Fruit fly (Drosophila melanogaster) Kc167 (cell line): ENCODE data around the gene CG11686.

ENCODE experiments used
- Myc ChIP-seq: fragments of >200 bp; optimal IDR thresholded peaks from 2 replicates; lab custom pipeline; 2017; ENCODE audit warnings: missing external identifiers
- Sin3A ChIP-seq: fragments of >200 bp; optimal IDR thresholded peaks from 2 replicates; lab custom pipeline; 2018; ENCODE audit warnings: missing external identifiers
- h ChIP-seq: fragments of >200 bp; optimal IDR thresholded peaks from 3 replicates; lab custom pipeline; 2018; ENCODE audit warnings: missing external identifiers
- insv ChIP-seq: fragments of >200 bp; optimal IDR thresholded peaks from 3 replicates; lab custom pipeline; 2018; ENCODE audit warnings: missing external identifiers
- psq ChIP-seq: fragments of >200 bp; optimal IDR thresholded peaks from 2 replicates; lab custom pipeline; 2017; ENCODE audit warnings: missing external identifiers
- ttk ChIP-seq: sonication (Bioruptor generic); optimal IDR thresholded peaks from 2 replicates; lab custom pipeline; 2017; ENCODE audit warnings: missing external identifiers

DNA sequence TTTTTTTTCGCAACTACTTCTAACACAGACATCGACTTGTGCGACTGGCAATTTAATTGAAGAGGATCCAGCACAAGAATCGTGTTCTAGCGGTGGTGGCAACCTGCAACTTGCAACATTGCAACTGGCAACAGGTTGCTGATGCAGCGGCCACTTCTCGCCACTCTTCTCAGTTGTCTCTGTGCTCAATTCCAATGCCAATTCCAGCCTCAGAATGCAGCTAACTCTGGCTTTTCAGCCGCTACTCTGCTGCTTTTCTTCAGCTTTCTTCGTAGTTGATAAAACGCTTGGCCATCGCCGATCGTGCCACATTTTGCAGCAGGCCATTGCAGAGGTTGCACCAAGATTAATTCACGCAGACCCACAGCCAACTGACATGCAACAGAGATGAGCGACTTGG lies 30.2 kb downstream of the CG11686 start, which contains the start of gene Osi22:
- TF ChIP-seq psq (lab: Kevin White, UChicago) (no peak), h (lab: Kevin White, UChicago) (no peak), Myc (lab: Kevin White, UChicago) (no peak), Sin3A (lab: Kevin White, UChicago) (no peak), insv (lab: Kevin White, UChicago) (no peak), ttk (no peak)
